Worm (Caenorhabditis elegans) whole organism, L4 larva: ENCODE measurements around the gene E01B7.2.
"Not testable (repeated sequence)": the region's sequence is repeated elsewhere in the genome, so short reads cannot be mapped to it uniquely, and the experiment has no call there.

Experiments used
- R02D3.7 ChIP-seq: fragments of 150-350 bp; sonication (generic microtip); optimal IDR thresholded peaks from 3 replicates; lab custom pipeline; 2014; ENCODE audit warnings: missing biosample characterization, missing genetic modification characterization
- egl-27 ChIP-seq: sonication (generic microtip); optimal IDR thresholded peaks from 3 replicates; lab custom pipeline; 2017; ENCODE audit warnings: missing biosample characterization, missing genetic modification reagents, missing genetic modification characterization
- fos-1 ChIP-seq: fragments of 150-350 bp; optimal IDR thresholded peaks from 2 replicates; lab custom pipeline; 2014; ENCODE audit warnings: missing biosample characterization, missing genetic modification characterization
- nhr-77 ChIP-seq: fragments of 150-350 bp; optimal IDR thresholded peaks from 2 replicates; lab custom pipeline; 2014; ENCODE audit warnings: missing biosample characterization, missing genetic modification characterization

ce11 chrV:17924095-17925000 lies 2.8 kb downstream of the E01B7.2 start, which contains the start of gene usp-50:
- TF ChIP-seq fos-1, nhr-77, R02D3.7, egl-27 (tag; lab: Kevin White, UChicago): not testable (repeated sequence)
